Worm (Caenorhabditis elegans) whole organism, L1 larva: ENCODE measurements around the gene T27E7.1.

Experiments used
- aly-2 ChIP-seq: fragments of 150-350 bp; optimal IDR thresholded peaks from 2 replicates; lab custom pipeline; 2014; ENCODE audit warnings: missing biosample characterization, missing genetic modification characterization
- fkh-4 ChIP-seq: sonication (generic microtip); optimal IDR thresholded peaks from 2 replicates; lab custom pipeline; 2016; ENCODE audit warnings: missing compliant biosample characterization, missing genetic modification characterization, borderline replicate concordance
- fos-1 ChIP-seq: fragments of 150-350 bp; optimal IDR thresholded peaks from 2 replicates; lab custom pipeline; 2014; ENCODE audit warnings: missing biosample characterization, missing genetic modification characterization
- nhr-12 ChIP-seq: sonication (generic microtip); optimal IDR thresholded peaks from 2 replicates; lab custom pipeline; 2017; ENCODE audit warnings: missing biosample characterization, missing genetic modification characterization
- nhr-71 ChIP-seq: sonication (generic microtip); optimal IDR thresholded peaks from 2 replicates; lab custom pipeline; 2016; ENCODE audit warnings: mild to moderate bottlenecking, missing genetic modification characterization, moderate library complexity, missing compliant biosample characterization
- nhr-76 ChIP-seq: sonication (generic microtip); optimal IDR thresholded peaks from 2 replicates; lab custom pipeline; 2017; ENCODE audit warnings: missing biosample characterization, missing genetic modification characterization
- unc-62 ChIP-seq: fragments of 150-350 bp; optimal IDR thresholded peaks from 2 replicates; lab custom pipeline; 2014; ENCODE audit warnings: missing biosample characterization, missing genetic modification reagents, missing genetic modification characterization

DNA sequence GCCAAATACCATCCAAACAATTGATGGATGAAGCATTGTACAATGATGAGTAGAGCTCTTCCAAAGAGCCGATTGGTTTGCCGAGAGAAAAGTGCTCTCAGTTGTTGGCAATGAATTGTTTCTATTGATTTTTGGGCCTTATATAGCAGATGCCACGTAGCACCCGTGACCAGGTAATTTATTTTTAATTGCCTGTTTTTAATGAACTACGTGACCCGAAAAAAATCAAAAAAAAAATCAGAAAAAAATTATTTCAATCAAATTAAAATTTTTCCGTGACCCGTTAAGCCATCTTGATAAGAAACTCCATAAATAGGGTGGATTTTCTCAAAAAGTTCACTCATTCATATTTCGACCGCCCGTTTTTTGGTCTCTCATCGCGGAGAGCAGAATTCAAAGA is at the start of gene T27E7.1, which contains the start of gene Y57G11A.2:
- TF ChIP-seq nhr-71 (tag; lab: Kevin White, UChicago): no peak
- no peak for TF ChIP-seq aly-2 (tag; lab: Kevin White, UChicago)
- no peak for TF ChIP-seq unc-62
- TF ChIP-seq fos-1: no peak
- TF ChIP-seq nhr-12 (tag; lab: Kevin White, UChicago): no peak
- no peak for TF ChIP-seq nhr-76 (tag; lab: Kevin White, UChicago)
- no peak for TF ChIP-seq fkh-4 (tag; lab: Kevin White, UChicago)
